Worm (Caenorhabditis elegans) whole organism, L3 larva: Measurements from ENCODE around the gene eat-3.

Source experiments
- R02D3.7 ChIP-seq: fragments of 150-350 bp; optimal IDR thresholded peaks from 2 replicates; lab custom pipeline; 2014; ENCODE audit warnings: missing biosample characterization, missing genetic modification characterization
- ZK546.5 ChIP-seq: sonication (generic microtip); optimal IDR thresholded peaks from 2 replicates; lab custom pipeline; 2017; ENCODE audit warnings: missing biosample characterization, missing genetic modification characterization
- aly-2 ChIP-seq: fragments of 150-350 bp; optimal IDR thresholded peaks from 2 replicates; lab custom pipeline; 2014; ENCODE audit warnings: missing biosample characterization, missing genetic modification characterization
- ama-1 ChIP-seq: fragments of 150-350 bp; optimal IDR thresholded peaks from 2 replicates; lab custom pipeline; 2018
- ceh-16 ChIP-seq: sonication (generic microtip); optimal IDR thresholded peaks from 2 replicates; lab custom pipeline; 2017; ENCODE audit warnings: missing biosample characterization, missing genetic modification characterization
- ceh-28 ChIP-seq: fragments of 150-350 bp; optimal IDR thresholded peaks from 2 replicates; lab custom pipeline; 2014; ENCODE audit warnings: missing biosample characterization, missing genetic modification reagents, missing genetic modification characterization
- ceh-82 ChIP-seq: fragments of 150-350 bp; optimal IDR thresholded peaks from 2 replicates; lab custom pipeline; 2014; ENCODE audit warnings: missing biosample characterization, missing genetic modification characterization
- daf-12 ChIP-seq: fragments of 150-350 bp; optimal IDR thresholded peaks from 2 replicates; lab custom pipeline; 2014; ENCODE audit warnings: missing biosample characterization, missing genetic modification reagents, missing genetic modification characterization
- egl-27 ChIP-seq: sonication (generic microtip); optimal IDR thresholded peaks from 4 replicates; lab custom pipeline; 2017; ENCODE audit warnings: missing biosample characterization, missing genetic modification reagents, missing genetic modification characterization
- egl-5 ChIP-seq: fragments of 150-350 bp; optimal IDR thresholded peaks from 2 replicates; lab custom pipeline; 2017; ENCODE audit warnings: missing biosample characterization, missing genetic modification reagents, missing genetic modification characterization, inconsistent platforms
- elt-1 ChIP-seq: fragments of 150-350 bp; optimal IDR thresholded peaks from 2 replicates; lab custom pipeline; 2014; ENCODE audit warnings: missing biosample characterization, missing genetic modification characterization
- elt-2 ChIP-seq: sonication (generic microtip); optimal IDR thresholded peaks from 2 replicates; lab custom pipeline; 2016; ENCODE audit warnings: missing genetic modification reagents, mild to moderate bottlenecking, missing genetic modification characterization, missing compliant biosample characterization
- elt-3 ChIP-seq, 3 experiments: fragments of 150-350 bp in 1 of 3; sonication (generic microtip) in 2 of 3; optimal IDR thresholded peaks; 2 replicates in 2 of 3; 4 replicates in 1 of 3; lab custom pipeline; 2014 to 2017; ENCODE audit warnings: missing biosample characterization in 3 of 3, missing genetic modification characterization in 3 of 3
- eor-1 ChIP-seq, 2 experiments: fragments of 150-350 bp; optimal IDR thresholded peaks; 2 replicates each; lab custom pipeline; 2014 to 2018; ENCODE audit warnings: missing biosample characterization in 2 of 2, missing genetic modification characterization in 2 of 2
- fkh-10 ChIP-seq: sonication (generic microtip); optimal IDR thresholded peaks from 2 replicates; lab custom pipeline; 2017; ENCODE audit warnings: missing biosample characterization, missing genetic modification reagents, missing genetic modification characterization
- fos-1 ChIP-seq: fragments of 150-350 bp; optimal IDR thresholded peaks from 2 replicates; lab custom pipeline; 2014; ENCODE audit warnings: missing biosample characterization, missing genetic modification characterization
- hmg-11 ChIP-seq: sonication (generic microtip); optimal IDR thresholded peaks from 2 replicates; lab custom pipeline; 2016; ENCODE audit warnings: missing genetic modification characterization, missing compliant biosample characterization
- jun-1 ChIP-seq: fragments of 150-350 bp; optimal IDR thresholded peaks from 2 replicates; lab custom pipeline; 2014; ENCODE audit warnings: missing biosample characterization, missing genetic modification reagents, missing genetic modification characterization
- lin-15B ChIP-seq: fragments of 150-350 bp; optimal IDR thresholded peaks from 2 replicates; lab custom pipeline; 2014; ENCODE audit warnings: missing biosample characterization, missing genetic modification characterization
- lin-39 ChIP-seq: fragments of 150-350 bp; optimal IDR thresholded peaks from 2 replicates; lab custom pipeline; 2018; ENCODE audit warnings: missing biosample characterization, missing genetic modification reagents, missing genetic modification characterization
- lsy-12 ChIP-seq: sonication (generic microtip); optimal IDR thresholded peaks from 2 replicates; lab custom pipeline; 2016; ENCODE audit warnings: mild to moderate bottlenecking, missing genetic modification characterization, missing compliant biosample characterization
- mdl-1 ChIP-seq: fragments of 150-350 bp; optimal IDR thresholded peaks from 2 replicates; lab custom pipeline; 2014; ENCODE audit warnings: missing biosample characterization, missing genetic modification characterization
- nfya-1 ChIP-seq: sonication (generic microtip); optimal IDR thresholded peaks from 2 replicates; lab custom pipeline; 2017; ENCODE audit warnings: missing genetic modification characterization, mild to moderate bottlenecking, missing compliant biosample characterization, antibody characterized with exemption, moderate library complexity; ENCODE audit not compliant: insufficient read depth
- nhr-11 ChIP-seq: fragments of 150-350 bp; optimal IDR thresholded peaks from 2 replicates; lab custom pipeline; 2014; ENCODE audit warnings: missing biosample characterization, missing genetic modification characterization
- nhr-12 ChIP-seq: fragments of 150-350 bp; optimal IDR thresholded peaks from 2 replicates; lab custom pipeline; 2014; ENCODE audit warnings: missing biosample characterization, missing genetic modification characterization
- nhr-23 ChIP-seq: fragments of 150-350 bp; optimal IDR thresholded peaks from 2 replicates; lab custom pipeline; 2014; ENCODE audit warnings: missing biosample characterization, missing genetic modification reagents, missing genetic modification characterization
- nhr-237 ChIP-seq: fragments of 150-350 bp; optimal IDR thresholded peaks from 2 replicates; lab custom pipeline; 2014; ENCODE audit warnings: missing biosample characterization, missing genetic modification characterization
- nhr-43 ChIP-seq: sonication (generic microtip); optimal IDR thresholded peaks from 2 replicates; lab custom pipeline; 2016; ENCODE audit warnings: mild to moderate bottlenecking, missing genetic modification characterization, missing compliant biosample characterization; ENCODE audit not compliant: poor library complexity, severe bottlenecking
- nhr-67 ChIP-seq: fragments of 150-350 bp; optimal IDR thresholded peaks from 2 replicates; lab custom pipeline; 2014; ENCODE audit warnings: missing biosample characterization, missing genetic modification characterization
- nhr-76 ChIP-seq: fragments of 150-350 bp; sonication (generic microtip); optimal IDR thresholded peaks from 5 replicates; lab custom pipeline; 2014; ENCODE audit warnings: missing biosample characterization, missing genetic modification characterization
- nhr-77 ChIP-seq: fragments of 150-350 bp; optimal IDR thresholded peaks from 2 replicates; lab custom pipeline; 2014; ENCODE audit warnings: missing biosample characterization, missing genetic modification characterization
- pha-4 ChIP-seq: fragments of 150-350 bp; optimal IDR thresholded peaks from 2 replicates; lab custom pipeline; 2014; ENCODE audit warnings: missing biosample characterization, missing genetic modification reagents, missing genetic modification characterization
- pqm-1 ChIP-seq: fragments of 150-350 bp; optimal IDR thresholded peaks from 2 replicates; lab custom pipeline; 2017; ENCODE audit warnings: missing biosample characterization, missing genetic modification characterization, inconsistent platforms
- sea-2 ChIP-seq: fragments of 150-350 bp; sonication (generic microtip); optimal IDR thresholded peaks from 4 replicates; lab custom pipeline; 2014; ENCODE audit warnings: missing biosample characterization, missing genetic modification reagents, missing genetic modification characterization
- skn-1 ChIP-seq: fragments of 150-350 bp; optimal IDR thresholded peaks from 2 replicates; lab custom pipeline; 2014; ENCODE audit warnings: missing biosample characterization, missing genetic modification characterization
- snpc-4 ChIP-seq: fragments of 150-350 bp; optimal IDR thresholded peaks from 2 replicates; lab custom pipeline; 2014; ENCODE audit warnings: missing biosample characterization, missing genetic modification characterization
- tbx-2 ChIP-seq: sonication (generic microtip); optimal IDR thresholded peaks from 2 replicates; lab custom pipeline; 2016; ENCODE audit warnings: mild to moderate bottlenecking, missing genetic modification characterization, missing compliant biosample characterization
- unc-39 ChIP-seq: sonication (generic microtip); optimal IDR thresholded peaks from 4 replicates; lab custom pipeline; 2017; ENCODE audit warnings: missing biosample characterization, missing genetic modification characterization
- unc-62 ChIP-seq: fragments of 150-350 bp; sonication (generic microtip); optimal IDR thresholded peaks from 4 replicates; lab custom pipeline; 2014; ENCODE audit warnings: missing biosample characterization, missing genetic modification reagents, missing genetic modification characterization
- zag-1 ChIP-seq: fragments of 150-350 bp; optimal IDR thresholded peaks from 2 replicates; lab custom pipeline; 2014; ENCODE audit warnings: missing biosample characterization, missing genetic modification characterization
- ztf-11 ChIP-seq: fragments of 150-350 bp; optimal IDR thresholded peaks from 2 replicates; lab custom pipeline; 2014; ENCODE audit warnings: missing biosample characterization, missing genetic modification characterization
- ztf-4 ChIP-seq: fragments of 150-350 bp; optimal IDR thresholded peaks from 2 replicates; lab custom pipeline; 2014; ENCODE audit warnings: missing biosample characterization, missing genetic modification characterization

eat-3 gene

DNA sequence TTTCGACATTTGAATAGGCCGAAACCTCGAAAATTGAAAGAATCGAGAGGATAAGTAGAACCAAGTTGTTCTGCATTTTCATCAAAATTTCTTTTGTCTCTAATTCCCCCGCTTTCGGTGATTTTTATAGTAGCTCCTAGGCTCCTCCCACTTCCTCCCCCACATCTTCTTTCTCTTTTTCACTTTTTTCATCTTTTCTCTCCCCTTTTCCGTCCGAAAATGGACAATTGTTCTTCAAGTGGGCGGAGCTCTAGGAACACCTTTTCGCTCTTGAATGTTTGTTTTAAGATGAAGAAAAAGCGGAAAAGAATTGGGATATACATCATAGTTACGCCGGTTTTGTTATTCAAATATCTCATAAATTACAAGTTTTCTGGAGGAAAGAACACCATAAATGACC lies 21.8 kb downstream of the eat-3 start, which contains the start of gene F42A8.1:
Gene F42A8.1, minus strand, starts transcription at position 101 of the 400 bp plus-strand sequence.
- TF ChIP-seq unc-62 (no peak), egl-27 (no peak), sea-2 (GFP tag; lab: Kevin White, UChicago) (no peak), fkh-10 (no peak), nhr-11 (tag; lab: Kevin White, UChicago) (no peak), zag-1 (tag; lab: Kevin White, UChicago) (no peak), nhr-12 (tag; lab: Kevin White, UChicago) (no peak), tbx-2 (tag; lab: Kevin White, UChicago) (no peak), ama-1 (lab: Kevin White, UChicago) (no peak), nhr-77 (tag; lab: Kevin White, UChicago) (no peak), ceh-82 (tag; lab: Kevin White, UChicago) (no peak), jun-1 (tag; lab: Kevin White, UChicago) (no peak), eor-1 (tag; optimal IDR thresholded peaks at IDR 0.05; lab: Kevin White, UChicago) (no peak), nhr-67 (tag; lab: Kevin White, UChicago) (no peak)

DNA sequence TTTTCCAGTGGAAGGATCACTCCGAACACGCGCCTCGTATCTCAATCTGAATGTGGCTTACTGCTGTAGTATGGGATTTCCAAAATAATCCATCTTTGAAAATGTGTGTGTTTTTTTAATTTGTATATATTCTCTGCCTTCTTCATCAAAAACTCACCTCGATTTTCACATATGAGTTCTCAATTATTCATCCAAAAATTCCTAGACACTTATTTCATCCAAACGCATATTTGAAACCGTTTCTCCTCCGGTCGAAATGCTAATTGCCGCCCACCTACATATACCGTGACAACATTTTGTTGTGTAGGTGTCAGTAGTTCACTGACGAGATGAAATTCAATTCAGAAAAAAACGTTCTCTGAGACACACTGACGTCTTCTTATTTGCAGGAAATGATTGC lies 22.8 kb downstream of the eat-3 start:
- TF ChIP-seq ceh-82 (tag; lab: Kevin White, UChicago) = no peak
- TF ChIP-seq R02D3.7 (tag; lab: Kevin White, UChicago) = no peak
- no peak for TF ChIP-seq nhr-11 (tag; lab: Kevin White, UChicago)
- no peak for TF ChIP-seq elt-3 (tag; optimal IDR thresholded peaks at IDR 0.05; lab: Kevin White, UChicago)
- TF ChIP-seq lin-39 = no peak
- TF ChIP-seq egl-27 = no peak
- TF ChIP-seq aly-2 (tag; lab: Kevin White, UChicago) = no peak
- TF ChIP-seq skn-1 (tag; lab: Kevin White, UChicago) = no peak
- TF ChIP-seq sea-2 (GFP tag; lab: Kevin White, UChicago) = no peak
- no peak for TF ChIP-seq nhr-237 (tag; lab: Kevin White, UChicago)
- TF ChIP-seq zag-1 (tag; lab: Kevin White, UChicago) = no peak
- TF ChIP-seq elt-1 = no peak
- no peak for TF ChIP-seq unc-62
- TF ChIP-seq ZK546.5 = no peak
- TF ChIP-seq nhr-77 (tag; lab: Kevin White, UChicago) = no peak
- TF ChIP-seq pqm-1 = no peak
- TF ChIP-seq nhr-12 (tag; lab: Kevin White, UChicago) = no peak
- no peak for TF ChIP-seq fkh-10

DNA sequence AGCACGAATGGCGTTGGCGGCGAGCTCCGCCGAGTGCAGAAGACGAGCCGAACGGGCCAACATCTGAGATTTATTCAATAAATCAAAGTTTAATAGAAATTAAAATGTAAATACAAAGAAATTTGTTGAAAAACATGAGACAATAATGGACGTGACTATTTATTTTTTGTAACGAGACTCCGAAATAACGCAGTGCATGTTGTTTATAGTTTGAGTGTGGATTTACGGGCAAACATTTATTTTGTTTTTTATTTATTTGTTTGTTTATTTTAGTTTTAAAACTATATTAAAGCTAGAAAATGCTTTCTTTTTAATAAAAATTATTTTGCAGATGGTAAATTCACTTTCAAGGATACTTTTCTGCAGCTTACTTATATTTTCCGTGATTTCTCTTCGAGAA lies 28.0 kb downstream of the eat-3 start, which contains the start of the genes sdhb-1 and cup-15:
Gene sdhb-1, minus strand, starts transcription at position 63 of the 400 bp plus-strand sequence.
Gene cup-15, plus strand, starts transcription at position 332 of the 400 bp plus-strand sequence.
- TF ChIP-seq lsy-12 (tag; lab: Kevin White, UChicago) (no peak), elt-3 (tag; optimal IDR thresholded peaks at IDR 0.05; lab: Kevin White, UChicago) (no peak), ceh-82 (tag; lab: Kevin White, UChicago) (no peak), fos-1 (tag; lab: Kevin White, UChicago) (no peak), sea-2 (GFP tag; lab: Kevin White, UChicago) (no peak), pha-4 (tag; lab: Kevin White, UChicago) (peak; percentile 79), nfya-1 (peak; percentile 3), R02D3.7 (tag; lab: Kevin White, UChicago) (peak; percentile 75), hmg-11 (peak; percentile 24), elt-2 (tag; lab: Kevin White, UChicago) (peak; percentile 9), nhr-76 (tag; lab: Kevin White, UChicago) (no peak), ztf-4 (no peak)

DNA sequence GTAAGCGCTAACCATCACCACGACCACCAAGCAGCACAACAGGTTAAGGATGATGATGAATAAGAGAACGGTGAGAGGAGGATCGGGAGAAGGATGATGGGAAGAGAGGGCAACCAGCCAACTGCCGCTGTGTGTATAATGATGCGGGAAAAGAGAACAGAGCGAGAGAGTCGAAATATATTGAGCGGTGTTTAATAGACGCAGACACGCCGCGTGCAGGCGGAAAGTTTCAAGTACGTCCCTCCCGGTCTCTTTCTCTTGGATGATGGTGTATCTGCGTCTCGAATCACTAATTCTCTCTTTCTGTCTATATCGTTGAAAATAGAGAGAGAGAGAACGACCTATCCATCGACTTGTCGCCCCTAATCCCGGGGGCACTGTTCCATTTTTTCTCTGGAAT lies 32.0 kb downstream of the eat-3 start:
- TF ChIP-seq ZK546.5 = no peak
- peak; percentile 77 for TF ChIP-seq nhr-23 (tag; lab: Kevin White, UChicago)
- peak; percentile 70 for TF ChIP-seq nfya-1
- TF ChIP-seq snpc-4 = peak; percentile 64
- TF ChIP-seq nhr-12 (tag; lab: Kevin White, UChicago) = no peak
- peak; percentile 74 for TF ChIP-seq hmg-11
- no peak for TF ChIP-seq sea-2 (GFP tag; lab: Kevin White, UChicago)
- no peak for TF ChIP-seq egl-27
- TF ChIP-seq jun-1 (tag; lab: Kevin White, UChicago) = no peak
- TF ChIP-seq daf-12 (tag; lab: Kevin White, UChicago) = no peak
- TF ChIP-seq lin-15B = peak; percentile 27
- TF ChIP-seq pha-4 (tag; lab: Kevin White, UChicago) = peak; percentile 32
- TF ChIP-seq lin-39 = peak; percentile 63
- peak; percentile 27 for TF ChIP-seq R02D3.7 (tag; lab: Kevin White, UChicago)
- peak; percentile 43 for TF ChIP-seq ceh-28 (tag; lab: Kevin White, UChicago)
- peak; percentile 58 for TF ChIP-seq nhr-43
- peak; percentile 16 for TF ChIP-seq elt-2 (tag; lab: Kevin White, UChicago)
- no peak for TF ChIP-seq fos-1 (tag; lab: Kevin White, UChicago)
- TF ChIP-seq egl-5 (tag; lab: Kevin White, UChicago) = peak; percentile 66
- no peak for TF ChIP-seq ceh-16 (tag; lab: Kevin White, UChicago)
- TF ChIP-seq tbx-2 (tag; lab: Kevin White, UChicago) = peak; percentile 3
- peak; percentile 8 for TF ChIP-seq lsy-12 (tag; lab: Kevin White, UChicago)
- TF ChIP-seq unc-39 = no peak
- TF ChIP-seq mdl-1 = peak; percentile 6
- no peak for TF ChIP-seq ztf-11 (tag; lab: Kevin White, UChicago)
